Worm (Caenorhabditis elegans) whole organism, young adult: ENCODE results near the gene ZK938.12.

Experiments used
- C17E4.6 ChIP-seq: fragments of 200-800 bp; sonication (Bioruptor generic); IDR thresholded peaks from 2 replicates; pipeline ENCODE4 v1.3.6; 2022; ENCODE audit warnings: missing genetic modification reagents, missing genetic modification characterization, missing compliant biosample characterization
- D2030.7 ChIP-seq: fragments of 200-800 bp; sonication (Bioruptor generic); IDR thresholded peaks from 2 replicates; pipeline ENCODE4 v1.3.6; 2022; ENCODE audit warnings: missing genetic modification reagents, missing genetic modification characterization, missing compliant biosample characterization
- F33H1.4 ChIP-seq: fragments of 200-800 bp; sonication (Bioruptor generic); IDR thresholded peaks from 2 replicates; pipeline ENCODE4 v1.3.6; 2022; ENCODE audit warnings: missing genetic modification reagents, missing genetic modification characterization, missing compliant biosample characterization
- F37B4.10 ChIP-seq: fragments of 200-800 bp; sonication (Bioruptor generic); IDR thresholded peaks from 2 replicates; pipeline ENCODE4 v1.3.6; 2022; ENCODE audit warnings: missing genetic modification characterization, missing compliant biosample characterization
- T07F8.4 ChIP-seq: sonication (generic microtip); optimal IDR thresholded peaks from 2 replicates; lab custom pipeline; 2016; ENCODE audit warnings: mild to moderate bottlenecking, missing genetic modification characterization, moderate library complexity, missing compliant biosample characterization
- Y53G8AR.9 ChIP-seq: fragments of 200-800 bp; sonication (Bioruptor generic); conservative IDR thresholded peaks from 2 replicates; pipeline ENCODE4 v1.3.6; 2022; ENCODE audit warnings: missing genetic modification reagents, missing genetic modification characterization, missing compliant biosample characterization
- aptf-3 ChIP-seq: fragments of 200-800 bp; sonication (Bioruptor generic); IDR thresholded peaks from 2 replicates; pipeline ENCODE4 v1.3.6; 2022; ENCODE audit warnings: missing genetic modification characterization, missing compliant biosample characterization
- bed-1 ChIP-seq: fragments of 200-800 bp; sonication (Bioruptor generic); IDR thresholded peaks from 2 replicates; pipeline ENCODE4 v1.3.6; 2022; ENCODE audit warnings: missing genetic modification reagents, missing genetic modification characterization, missing compliant biosample characterization
- cebp-1 ChIP-seq, 2 experiments: fragments of 200-800 bp in 1 of 2; sonication (Bioruptor generic) in 1 of 2; sonication (generic microtip) in 1 of 2; IDR thresholded peaks in 1 of 2; optimal IDR thresholded peaks in 1 of 2; 2 replicates each; pipeline versions ENCODE4 v1.3.6 to Lab custom; 2017 to 2022; ENCODE audit warnings: missing compliant biosample characterization in 2 of 2, missing genetic modification characterization in 2 of 2, mild to moderate bottlenecking in 1 of 2, missing genetic modification reagents in 1 of 2, moderate library complexity in 1 of 2
- ceh-79 ChIP-seq: sonication (generic microtip); optimal IDR thresholded peaks from 2 replicates; lab custom pipeline; 2017; ENCODE audit warnings: mild to moderate bottlenecking, missing genetic modification characterization, missing compliant biosample characterization
- ceh-91 ChIP-seq: fragments of 200-800 bp; sonication (Bioruptor generic); IDR thresholded peaks from 2 replicates; pipeline ENCODE4 v1.3.6; 2022; ENCODE audit warnings: missing genetic modification reagents, missing genetic modification characterization, missing compliant biosample characterization
- hmg-1.2 ChIP-seq: fragments of 200-800 bp; sonication (Bioruptor generic); IDR thresholded peaks from 2 replicates; pipeline ENCODE4 v1.3.6; 2022; ENCODE audit warnings: missing genetic modification reagents, missing genetic modification characterization, missing compliant biosample characterization
- let-607 ChIP-seq, 2 experiments: fragments of 200-800 bp in 1 of 2; sonication (Bioruptor generic) in 1 of 2; sonication (generic microtip) in 1 of 2; optimal IDR thresholded peaks; 2 replicates each; lab custom pipeline; 2016 to 2018; ENCODE audit warnings: mild to moderate bottlenecking in 2 of 2, missing compliant biosample characterization in 2 of 2, missing genetic modification characterization in 2 of 2, moderate library complexity in 2 of 2, missing genotype in 1 of 2
- lin-26 ChIP-seq: fragments of 200-800 bp; sonication (Bioruptor generic); IDR thresholded peaks from 2 replicates; pipeline ENCODE4 v1.3.6; 2022; ENCODE audit warnings: missing genetic modification reagents, missing genetic modification characterization, missing compliant biosample characterization
- lin-35 ChIP-seq, 3 experiments: fragments of 150-350 bp in 2 of 3; sonication (generic microtip) in 1 of 3; optimal IDR thresholded peaks; 2 replicates each; lab custom pipeline; 2014 to 2018; ENCODE audit warnings: missing biosample characterization in 3 of 3, missing genetic modification characterization in 3 of 3, missing genetic modification reagents in 3 of 3
- lsl-1 ChIP-seq: fragments of 200-800 bp; sonication (Bioruptor generic); optimal IDR thresholded peaks from 2 replicates; lab custom pipeline; 2018; ENCODE audit warnings: mild to moderate bottlenecking, missing genetic modification characterization, moderate library complexity, missing compliant biosample characterization
- lsy-27 ChIP-seq: sonication (generic microtip); optimal IDR thresholded peaks from 2 replicates; lab custom pipeline; 2017; ENCODE audit warnings: missing genetic modification characterization, mild to moderate bottlenecking, missing compliant biosample characterization, antibody characterized with exemption, missing genotype, borderline replicate concordance; ENCODE audit not compliant: insufficient read depth
- mcd-1 ChIP-seq: fragments of 200-800 bp; sonication (Bioruptor generic); IDR thresholded peaks from 2 replicates; pipeline ENCODE4 v1.3.6; 2022; ENCODE audit warnings: missing genetic modification reagents, missing genetic modification characterization, missing compliant biosample characterization
- nhr-120 ChIP-seq: fragments of 200-800 bp; sonication (Bioruptor generic); IDR thresholded peaks from 2 replicates; pipeline ENCODE4 v1.3.6; 2022; ENCODE audit warnings: missing genetic modification characterization, missing compliant biosample characterization
- nhr-80 ChIP-seq: sonication (generic microtip); optimal IDR thresholded peaks from 2 replicates; lab custom pipeline; 2016; ENCODE audit warnings: missing genetic modification characterization, missing compliant biosample characterization
- nhr-90 ChIP-seq: sonication (generic microtip); optimal IDR thresholded peaks from 2 replicates; lab custom pipeline; 2016; ENCODE audit warnings: missing genotype, mild to moderate bottlenecking, missing genetic modification characterization, missing compliant biosample characterization
- pha-4 ChIP-seq: fragments of 150-350 bp; sonication (generic microtip); optimal IDR thresholded peaks from 2 replicates; lab custom pipeline; 2014; ENCODE audit warnings: missing biosample characterization, missing genetic modification reagents, missing genetic modification characterization
- repo-1 ChIP-seq: sonication (generic microtip); optimal IDR thresholded peaks from 2 replicates; lab custom pipeline; 2017; ENCODE audit warnings: mild to moderate bottlenecking, missing genetic modification characterization, missing compliant biosample characterization
- rpc-1 ChIP-seq, 2 experiments: fragments of 150-350 bp in 1 of 2; sonication (generic microtip) in 1 of 2; optimal IDR thresholded peaks; 2 replicates each; lab custom pipeline; 2014 to 2018; ENCODE audit warnings: missing biosample characterization in 1 of 2, missing genetic modification characterization in 1 of 2, missing genetic modification reagents in 1 of 2, missing genotype in 1 of 2
- sdz-38 ChIP-seq: sonication (generic microtip); optimal IDR thresholded peaks from 2 replicates; lab custom pipeline; 2016; ENCODE audit warnings: missing genotype, missing genetic modification characterization, missing compliant biosample characterization
- snpc-4 ChIP-seq, 5 experiments: fragments of 150-350 bp in 1 of 5; sonication (generic microtip) in 4 of 5; optimal IDR thresholded peaks; 2 replicates each; lab custom pipeline; 2014 to 2018; ENCODE audit warnings: missing genetic modification characterization in 5 of 5, missing biosample characterization in 3 of 5, antibody characterized with exemption in 2 of 5, mild to moderate bottlenecking in 2 of 5, missing compliant biosample characterization in 2 of 5, missing genotype in 2 of 5, moderate library complexity in 2 of 5, missing genetic modification reagents in 1 of 5
- zfh-2 ChIP-seq: fragments of 200-800 bp; sonication (Bioruptor generic); conservative IDR thresholded peaks from 2 replicates; pipeline ENCODE4 v1.3.6; 2022; ENCODE audit warnings: missing genetic modification reagents, missing genetic modification characterization, missing compliant biosample characterization
- ztf-22 ChIP-seq: fragments of 200-800 bp; sonication (Bioruptor generic); optimal IDR thresholded peaks from 2 replicates; lab custom pipeline; 2018; ENCODE audit warnings: mild to moderate bottlenecking, missing genetic modification characterization, moderate library complexity, missing compliant biosample characterization
- ztf-26 ChIP-seq: sonication (generic microtip); optimal IDR thresholded peaks from 2 replicates; lab custom pipeline; 2017; ENCODE audit warnings: missing genetic modification characterization, missing compliant biosample characterization

The ZK938.12 gene

DNA sequence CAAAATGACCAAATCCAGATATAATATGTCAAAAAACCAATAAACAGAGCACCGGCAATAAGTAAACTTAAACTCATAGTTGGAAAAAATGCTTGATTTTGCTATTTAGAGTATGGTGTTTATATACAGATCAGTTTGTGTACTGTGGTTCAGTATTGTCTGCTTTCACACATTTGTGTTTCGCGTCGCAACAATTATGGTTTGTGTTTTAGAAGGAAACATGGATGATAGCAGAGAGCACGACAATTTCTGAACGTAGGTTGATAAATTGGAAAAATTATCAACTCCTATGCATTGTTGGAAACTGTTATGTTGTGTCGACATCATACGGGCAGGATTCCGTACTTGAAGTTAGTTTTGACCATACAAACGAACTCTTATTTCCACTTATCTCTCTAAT is 33.5 kb upstream of the ZK938.12 start, which contains the start of gene cyp-13A4:
Gene cyp-13A4 (minus strand): TSS at position 77 of the 400 bp plus-strand sequence.
- TF ChIP-seq nhr-80 = peak; percentile 80
- TF ChIP-seq nhr-90 (tag; lab: Kevin White, UChicago) = no peak
- TF ChIP-seq, all 124 proteins: peak for 1

DNA sequence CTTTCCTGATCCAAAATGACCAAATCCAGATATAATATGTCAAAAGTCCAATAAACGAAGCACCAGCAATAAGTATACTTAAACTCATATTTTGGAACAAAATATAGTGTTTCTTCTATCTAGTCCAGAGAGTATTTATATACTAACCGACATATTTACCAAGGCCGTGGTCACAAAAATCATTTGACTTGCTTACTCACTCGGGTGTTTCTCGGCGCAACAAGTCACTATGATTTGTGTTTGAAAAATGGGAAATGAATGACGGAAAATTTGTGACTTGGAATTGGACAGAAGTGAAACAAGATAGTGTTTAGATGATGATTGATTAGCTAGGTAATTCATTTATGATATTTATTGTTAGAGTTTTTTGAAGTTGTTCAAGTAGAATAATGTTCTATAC is 30.9 kb upstream of the ZK938.12 start, which contains the start of gene cyp-13A5:
Gene cyp-13A5 (minus strand): TSS at position 112 of the 400 bp plus-strand sequence.
- TF ChIP-seq cebp-1 (GFP tag; IDR thresholded peaks at IDR 0.05; lab: Robert Waterston, UW) = no peak
- TF ChIP-seq cebp-1 (tag; optimal IDR thresholded peaks at IDR 0.05; lab: Kevin White, UChicago) = peak; percentile 19
- TF ChIP-seq nhr-80 = peak; percentile 85
- TF ChIP-seq D2030.7 (GFP tag; lab: Robert Waterston, UW) = no peak

DNA sequence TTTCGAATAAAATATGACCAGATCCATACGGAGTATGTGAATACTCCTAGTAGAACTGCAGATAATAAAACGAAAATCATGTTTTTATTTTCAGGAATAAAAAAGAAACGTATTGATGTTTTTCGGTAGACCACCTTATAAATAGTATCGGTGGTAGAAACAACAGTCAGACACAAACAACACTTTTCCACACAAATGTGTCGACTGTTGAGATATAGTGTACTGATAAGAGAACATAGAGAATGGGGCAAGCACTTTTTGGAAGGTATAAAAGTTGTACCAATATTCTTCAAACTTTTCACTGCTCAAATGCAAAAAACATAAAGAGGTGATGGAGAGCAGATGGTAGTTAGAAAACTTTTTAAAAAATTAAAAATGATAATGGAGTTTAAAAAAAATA is 28.5 kb upstream of the ZK938.12 start, which contains the start of gene cyp-13A6:
Gene cyp-13A6 (minus strand): TSS at position 180 of the 400 bp plus-strand sequence.
- TF ChIP-seq nhr-80 (peak; percentile 43), T07F8.4 (tag; lab: Kevin White, UChicago) (no peak)

DNA sequence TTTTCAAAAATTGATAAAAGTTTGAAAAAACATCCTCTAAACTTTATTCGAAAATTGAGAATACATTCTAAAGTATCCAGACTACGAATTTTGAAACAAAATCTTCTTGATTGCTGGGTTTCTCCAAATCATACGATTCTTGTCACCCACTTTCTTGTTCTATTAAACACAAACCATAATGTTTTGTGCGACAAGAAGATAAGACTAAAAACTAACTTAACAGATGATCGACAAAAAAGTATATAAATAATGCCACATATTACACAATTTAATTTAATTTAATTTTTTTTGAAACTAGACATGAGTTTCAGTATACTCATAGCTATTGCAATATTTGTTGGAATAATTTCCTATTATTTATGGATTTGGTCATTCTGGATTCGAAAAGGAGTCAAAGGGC is 27.8 kb upstream of the ZK938.12 start, which contains the start of gene cyp-13A7:
Gene cyp-13A7 (plus strand): TSS at position 301 of the 400 bp plus-strand sequence.
- TF ChIP-seq ceh-91 (GFP tag; lab: Robert Waterston, UW) = no peak
- TF ChIP-seq Y53G8AR.9 = no peak
- TF ChIP-seq ztf-22 = no peak
- TF ChIP-seq F33H1.4 (GFP tag; lab: Robert Waterston, UW) = no peak
- no peak for TF ChIP-seq rpc-1 (optimal IDR thresholded peaks at IDR 0.05; lab: Kevin White, UChicago)
- TF ChIP-seq rpc-1 (tag; optimal IDR thresholded peaks at IDR 0.05; lab: Kevin White, UChicago) = no peak
- no peak for TF ChIP-seq repo-1 (tag; lab: Kevin White, UChicago)
- no peak for TF ChIP-seq pha-4 (tag; lab: Kevin White, UChicago)
- TF ChIP-seq bed-1 (GFP tag; lab: Robert Waterston, UW) = no peak
- TF ChIP-seq, all 124 proteins: peak for 0

DNA sequence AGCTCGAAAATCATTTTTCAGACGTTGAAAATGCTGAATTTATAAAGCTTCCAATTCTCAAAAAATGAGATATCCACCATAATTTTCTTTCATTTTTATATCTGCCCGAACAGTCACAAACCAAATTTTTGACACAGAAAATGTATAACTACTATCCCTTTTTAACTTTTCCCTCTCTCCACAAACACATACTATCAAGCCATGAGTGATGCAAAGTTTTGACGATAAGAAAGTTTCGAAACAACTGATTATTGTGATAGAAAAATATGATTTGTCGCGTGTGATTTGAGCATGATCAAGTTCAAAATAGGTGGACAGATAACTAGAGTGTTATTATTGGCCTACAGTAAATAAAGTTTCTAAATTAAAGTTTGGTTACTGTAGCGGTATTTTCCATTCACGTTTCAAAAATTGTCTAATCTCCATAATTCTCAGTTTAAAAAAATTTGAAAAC is 23.6 kb upstream of the ZK938.12 start, which contains the start of gene cyp-13A8:
Gene cyp-13A8 (minus strand): TSS at position 51 of the 454 bp plus-strand sequence.
- TF ChIP-seq D2030.7 (GFP tag; lab: Robert Waterston, UW) (no peak), nhr-80 (peak; percentile 77), cebp-1 (GFP tag; IDR thresholded peaks at IDR 0.05; lab: Robert Waterston, UW) (no peak), cebp-1 (tag; optimal IDR thresholded peaks at IDR 0.05; lab: Kevin White, UChicago) (peak; percentile 60)

DNA sequence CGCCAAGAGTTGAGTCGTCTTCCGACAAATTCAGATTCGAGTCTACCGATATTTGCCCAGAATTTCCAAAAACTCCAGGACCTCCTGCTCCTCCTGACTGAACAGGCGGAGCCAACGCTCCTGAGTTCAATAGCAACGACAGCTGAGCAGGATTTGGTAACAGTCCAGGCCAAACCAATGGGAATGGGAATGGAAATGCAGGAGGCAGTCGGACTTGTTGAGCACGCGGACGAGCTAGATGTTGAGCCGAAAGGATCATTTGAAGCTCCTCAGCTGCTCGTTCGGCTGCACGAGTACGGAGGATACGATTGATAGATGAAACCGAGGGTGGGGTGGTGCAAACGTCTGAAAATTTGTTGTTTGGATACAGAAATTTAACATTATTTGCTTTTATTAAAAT is 4.2 kb upstream of the ZK938.12 start:
- no peak for TF ChIP-seq C17E4.6 (GFP tag; lab: Robert Waterston, UW)
- no peak for TF ChIP-seq let-607 (tag; optimal IDR thresholded peaks at IDR 0.05; lab: Kevin White, UChicago)
- TF ChIP-seq zfh-2 = 0 out of 2 replicates have a peak, but pooled peaks have one; percentile 16
- no peak for TF ChIP-seq lin-35 (GFP tag; optimal IDR thresholded peaks at IDR 0.05; lab: Kevin White, UChicago)

DNA sequence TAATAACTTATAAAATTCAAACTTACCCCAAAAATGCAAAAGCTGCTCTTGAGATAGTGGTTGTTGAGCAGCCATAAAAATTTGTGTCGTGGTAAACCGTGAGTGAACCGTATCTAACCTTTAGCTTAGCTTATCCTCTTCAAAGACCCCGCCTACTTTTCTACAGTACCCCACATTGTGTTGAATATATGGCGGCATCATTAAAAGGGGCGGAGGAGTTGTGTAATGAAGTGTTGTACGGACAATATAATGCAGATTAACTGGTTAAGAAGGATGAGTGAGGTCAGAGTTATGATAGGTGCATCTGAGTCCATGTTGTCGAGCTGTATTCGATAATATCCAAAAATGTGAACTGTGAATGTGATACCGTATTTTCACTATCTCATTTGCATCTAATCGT is 3.3 kb upstream of the ZK938.12 start, which contains the start of gene eyg-1:
Gene eyg-1 (minus strand): TSS at position 101 of the 400 bp plus-strand sequence.
- TF ChIP-seq sdz-38 (tag; lab: Kevin White, UChicago) (no peak), lsy-27 (tag; lab: Kevin White, UChicago) (no peak), ceh-79 (no peak), lsl-1 (no peak), aptf-3 (GFP tag; lab: Robert Waterston, UW) (no peak), lin-26 (GFP tag; lab: Robert Waterston, UW) (no peak), pha-4 (tag; lab: Kevin White, UChicago) (no peak), ztf-26 (no peak), nhr-120 (GFP tag; lab: Robert Waterston, UW) (no peak), zfh-2 (no peak), mcd-1 (no peak), hmg-1.2 (no peak), F37B4.10 (GFP tag; lab: Robert Waterston, UW) (no peak), snpc-4 (GFP tag; optimal IDR thresholded peaks at IDR 0.05; lab: Kevin White, UChicago) (no peak), snpc-4 (tag; optimal IDR thresholded peaks at IDR 0.05; lab: Kevin White, UChicago) (no peak)
